Fruit fly (Drosophila melanogaster) ovary, adult (tissue): ENCODE results near the gene CG2975.

Experiments used
- CG17801 ChIP-seq: fragments of 200-800 bp; optimal IDR thresholded peaks from 2 replicates; lab custom pipeline; 2019; ENCODE audit warnings: missing biosample characterization, mild to moderate bottlenecking, missing genetic modification characterization, moderate library complexity; ENCODE audit not compliant: partially characterized antibody

Gene CG2975

dm6 chr2L:2830341-2830800 lies 9.6 kb upstream of the CG2975 start:
- peak; percentile 49 for TF ChIP-seq CG17801 (GFP tag; lab: Kevin White, UChicago)

dm6 chr2L:2837742-2838461 lies 2.0 kb upstream of the CG2975 start, which contains the start of the genes CG3119 and Cpr23B:
CG3119 (minus strand) TSS chr2L:2837833.
Cpr23B (plus strand) TSS chr2L:2838411.
- no peak for TF ChIP-seq CG17801 (GFP tag; lab: Kevin White, UChicago)

- no peak for TF ChIP-seq CG17801 (GFP tag; lab: Kevin White, UChicago)
These were observed 387 bp downstream of the CG2975 start for dm6 chr2L:2840311-2840710.

dm6 chr2L:2844413-2844812 lies 4.5 kb downstream of the CG2975 start, which contains the start of gene CG18558:
CG18558 (minus strand) TSS chr2L:2844513.
- TF ChIP-seq CG17801 (GFP tag; lab: Kevin White, UChicago) = no peak

- TF ChIP-seq CG17801 (GFP tag; lab: Kevin White, UChicago) = no peak
These were observed 5.7 kb downstream of the CG2975 start, which contains the start of gene CG18557 for dm6 chr2L:2845634-2846033. CG18557 (minus strand) TSS chr2L:2845734.

- TF ChIP-seq CG17801 (GFP tag; lab: Kevin White, UChicago) = no peak
These were observed 7.3 kb downstream of the CG2975 start, which contains the start of the genes CG3117 and CG2983 for dm6 chr2L:2847112-2847682. CG3117 (minus strand) TSS chr2L:2847212. CG2983 (plus strand) TSS chr2L:2847632.

dm6 chr2L:2851589-2851988 lies 11.7 kb downstream of the CG2975 start:
- no peak for TF ChIP-seq CG17801 (GFP tag; lab: Kevin White, UChicago)

dm6 chr2L:2855204-2855768 lies 15.4 kb downstream of the CG2975 start:
- TF ChIP-seq CG17801 (GFP tag; lab: Kevin White, UChicago) = no peak

dm6 chr2L:2855773-2856615 lies 16.1 kb downstream of the CG2975 start, which contains the start of the genes CG3104 and RpS21:
CG3104 (minus strand) TSS chr2L:2855778.
RpS21 (plus strand) TSS chr2L:2856070.
- TF ChIP-seq CG17801 (GFP tag; lab: Kevin White, UChicago) = peak; percentile 74

dm6 chr2L:2856960-2857584 lies 17.1 kb downstream of the CG2975 start, which contains the start of gene CG2991:
CG2991 (plus strand) TSS chr2L:2857164.
- peak; percentile 56 for TF ChIP-seq CG17801 (GFP tag; lab: Kevin White, UChicago)

dm6 chr2L:2857862-2858734 lies 18.2 kb downstream of the CG2975 start:
- TF ChIP-seq CG17801 (GFP tag; lab: Kevin White, UChicago) = peak; percentile 67

dm6 chr2L:2861140-2861884 lies 21.4 kb downstream of the CG2975 start:
- TF ChIP-seq CG17801 (GFP tag; lab: Kevin White, UChicago) = no peak
